Fruit fly (Drosophila melanogaster) whole organism, adult: Measurements from ENCODE around the gene beta-PheRS.

ENCODE experiments used
- CG1620 ChIP-seq: fragments of 200-800 bp; sonication (Bioruptor generic); optimal IDR thresholded peaks from 2 replicates; lab custom pipeline; 2016; ENCODE audit warnings: missing biosample characterization, missing genetic modification characterization
- CG7045 ChIP-seq: fragments of 200-800 bp; sonication (Bioruptor generic); optimal IDR thresholded peaks from 2 replicates; lab custom pipeline; 2017; ENCODE audit warnings: missing biosample characterization, mild to moderate bottlenecking, missing genetic modification characterization
- CG7101 ChIP-seq: fragments of 200-800 bp; sonication (Bioruptor generic); optimal IDR thresholded peaks from 2 replicates; lab custom pipeline; 2018; ENCODE audit warnings: missing biosample characterization, mild to moderate bottlenecking, missing genetic modification characterization, moderate library complexity
- Crg-1 ChIP-seq: fragments of 200-800 bp; sonication (Bioruptor generic); optimal IDR thresholded peaks from 2 replicates; lab custom pipeline; 2016; ENCODE audit warnings: missing biosample characterization, missing genetic modification characterization
- Mnt ChIP-seq: fragments of 200-800 bp; sonication (Bioruptor generic); optimal IDR thresholded peaks from 2 replicates; lab custom pipeline; 2016; ENCODE audit warnings: missing biosample characterization, mild to moderate bottlenecking, missing genetic modification characterization
- cnc ChIP-seq, 2 experiments: fragments of >200 bp; optimal IDR thresholded peaks; 2 replicates each; lab custom pipeline; 2017
- toe ChIP-seq: fragments of 200-800 bp; sonication (Bioruptor generic); optimal IDR thresholded peaks from 2 replicates; lab custom pipeline; 2016; ENCODE audit warnings: missing biosample characterization, missing genetic modification characterization

dm6 chr3R:24231914-24232313 is 20.6 kb downstream of the beta-PheRS start:
- TF ChIP-seq cnc (optimal IDR thresholded peaks at IDR 0.05; lab: Kevin White, UChicago) (no peak), toe (GFP tag; lab: Kevin White, UChicago) (no peak), CG7045 (no peak), CG1620 (GFP tag; lab: Kevin White, UChicago) (no peak), CG7101 (no peak), Mnt (GFP tag; lab: Kevin White, UChicago) (no peak), Crg-1 (GFP tag; lab: Kevin White, UChicago) (no peak)
